Worm (Caenorhabditis elegans) whole organism, L4 larva: Measurements from ENCODE around the gene C34C12.12.

Experiments
- cey-2 ChIP-seq: sonication (generic microtip); optimal IDR thresholded peaks from 3 replicates; lab custom pipeline; 2017; ENCODE audit warnings: missing genetic modification characterization, mild to moderate bottlenecking, missing compliant biosample characterization, antibody characterized with exemption, borderline replicate concordance; ENCODE audit not compliant: insufficient read depth
- dpl-1 ChIP-seq: fragments of 150-350 bp; optimal IDR thresholded peaks from 2 replicates; lab custom pipeline; 2014; ENCODE audit warnings: missing biosample characterization, missing genetic modification reagents, missing genetic modification characterization
- fkh-10 ChIP-seq: fragments of 150-350 bp; optimal IDR thresholded peaks from 2 replicates; lab custom pipeline; 2014; ENCODE audit warnings: missing biosample characterization, missing genetic modification reagents, missing genetic modification characterization
- lim-7 ChIP-seq: fragments of 200-800 bp; sonication (Bioruptor generic); IDR thresholded peaks from 2 replicates; pipeline ENCODE4 v1.3.6; 2022; ENCODE audit warnings: missing genetic modification characterization, missing compliant biosample characterization
- lin-29 ChIP-seq: fragments of 200-800 bp; sonication (Bioruptor generic); IDR thresholded peaks from 2 replicates; pipeline ENCODE4 v1.3.6; 2022; ENCODE audit warnings: missing genetic modification reagents, missing genetic modification characterization, missing compliant biosample characterization
- php-3 ChIP-seq: fragments of 200-800 bp; sonication (Bioruptor generic); IDR thresholded peaks from 2 replicates; pipeline ENCODE4 v1.3.6; 2022; ENCODE audit warnings: missing genetic modification reagents, missing genetic modification characterization, missing compliant biosample characterization
- skn-1 ChIP-seq: fragments of 150-350 bp; optimal IDR thresholded peaks from 2 replicates; lab custom pipeline; 2014; ENCODE audit warnings: missing biosample characterization, missing genetic modification characterization
- snpc-4 ChIP-seq: fragments of 150-350 bp; optimal IDR thresholded peaks from 2 replicates; lab custom pipeline; 2014; ENCODE audit warnings: missing biosample characterization, missing genetic modification characterization
- unc-130 ChIP-seq: sonication (generic microtip); optimal IDR thresholded peaks from 2 replicates; lab custom pipeline; 2016; ENCODE audit warnings: missing genetic modification reagents, missing genetic modification characterization, missing compliant biosample characterization
- unc-39 ChIP-seq: sonication (generic microtip); optimal IDR thresholded peaks from 2 replicates; lab custom pipeline; 2017; ENCODE audit warnings: missing biosample characterization, missing genetic modification characterization

DNA sequence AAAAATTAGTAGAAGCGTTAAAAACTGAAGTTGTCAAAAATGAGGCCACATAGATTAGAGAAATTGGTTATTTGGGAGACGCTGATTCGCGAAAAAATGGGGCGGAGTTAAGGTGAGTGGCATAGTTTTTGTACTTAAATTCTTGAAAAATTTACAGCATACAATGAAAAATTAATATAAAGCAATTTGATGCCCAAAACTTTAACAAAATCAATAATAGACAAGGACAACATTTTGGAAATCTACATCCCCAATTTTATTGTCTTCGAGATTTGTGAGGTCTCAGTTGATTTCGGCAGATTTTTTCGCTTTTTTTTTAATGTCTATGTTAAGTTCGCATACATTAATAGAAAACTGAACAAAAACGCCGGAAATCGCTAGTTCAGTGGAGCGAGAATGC is 23.3 kb downstream of the C34C12.12 start:
- TF ChIP-seq lin-29, result no peak
- no peak for TF ChIP-seq fkh-10 (GFP tag; lab: Kevin White, UChicago)
- no peak for TF ChIP-seq skn-1 (tag; lab: Kevin White, UChicago)
- no peak for TF ChIP-seq php-3 (GFP tag; lab: Robert Waterston, UW)
- no peak for TF ChIP-seq unc-39 (tag; lab: Kevin White, UChicago)
- no peak for TF ChIP-seq snpc-4 (tag; lab: Kevin White, UChicago)
- peak; percentile 19 for TF ChIP-seq unc-130
- TF ChIP-seq cey-2 (tag; lab: Kevin White, UChicago), result no peak
- TF ChIP-seq dpl-1 (GFP tag; lab: Kevin White, UChicago), result no peak
- TF ChIP-seq lim-7 (GFP tag; lab: Robert Waterston, UW), result no peak
